Worm (Caenorhabditis elegans): ENCODE data around the gene T06D4.2.

DNA sequence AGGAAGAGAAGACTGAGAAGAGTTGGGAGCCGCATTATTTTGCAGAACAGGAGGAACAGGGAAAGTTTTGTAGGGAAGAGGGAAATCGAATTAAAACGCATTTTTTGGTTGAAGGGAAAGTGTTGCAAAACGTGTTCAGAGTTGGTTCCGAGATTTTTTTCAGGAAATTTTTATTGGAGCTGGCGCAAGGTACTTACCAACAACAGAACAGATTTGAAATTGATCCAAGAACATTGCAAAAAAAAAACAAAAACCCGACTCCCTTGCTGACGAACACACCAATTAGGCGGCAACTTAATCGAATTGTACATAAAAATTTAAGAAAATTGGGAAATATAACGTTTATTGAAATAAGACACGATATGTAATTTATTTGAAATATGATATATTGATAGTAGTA is 47.1 kb downstream of the T06D4.2 start, which contains the start of gene F14D2.7:
- TF ChIP-seq bed-3 (GFP tag; optimal IDR thresholded peaks at IDR 0.05) (no peak), nhr-237 (tag; optimal IDR thresholded peaks at IDR 0.05) (no peak)
